Fruit fly (Drosophila melanogaster): Measurements from ENCODE around the gene Pxn.

Gene Pxn

dm6 chr3L:2571975-2572374, 57.9 kb downstream of the Pxn start:
- TF ChIP-seq Ets98B (GFP tag; IDR thresholded peaks at IDR 0.05): peak; percentile 83
- peak; percentile 40 for TF ChIP-seq CG12605 (GFP tag; IDR thresholded peaks at IDR 0.05)
- TF ChIP-seq EcR (GFP tag; optimal IDR thresholded peaks at IDR 0.05): no peak
- TF ChIP-seq CG15710 (tag; optimal IDR thresholded peaks at IDR 0.05): no peak
- TF ChIP-seq Pif1A (GFP tag; optimal IDR thresholded peaks at IDR 0.05): peak; percentile 57
- TF ChIP-seq fd96Ca (GFP tag; IDR thresholded peaks at IDR 0.05): peak; percentile 89
- no peak for TF ChIP-seq Snoo (tag; optimal IDR thresholded peaks at IDR 0.05)
- TF ChIP-seq CG32121 (GFP tag; IDR thresholded peaks at IDR 0.05): peak; percentile 86
- no peak for TF ChIP-seq CG34367 (tag; optimal IDR thresholded peaks at IDR 0.05)
- no peak for TF ChIP-seq gl (tag; optimal IDR thresholded peaks at IDR 0.05)
- peak; percentile 53 for TF ChIP-seq rn (GFP tag; IDR thresholded peaks at IDR 0.05)
- no peak for TF ChIP-seq D1 (tag; optimal IDR thresholded peaks at IDR 0.05)
- peak; percentile 32 for TF ChIP-seq CG14655 (GFP tag; optimal IDR thresholded peaks at IDR 0.05)
- no peak for TF ChIP-seq CG9948 (tag; optimal IDR thresholded peaks at IDR 0.05)
- no peak for TF ChIP-seq CG13204 (GFP tag; optimal IDR thresholded peaks at IDR 0.05)
- peak; percentile 83 for TF ChIP-seq CG4496 (GFP tag; IDR thresholded peaks at IDR 0.05)
- no peak for TF ChIP-seq CG8159 (tag; optimal IDR thresholded peaks at IDR 0.05)
- TF ChIP-seq Pif1B (GFP tag; optimal IDR thresholded peaks at IDR 0.05): peak; percentile 31
- no peak for TF ChIP-seq CG10348 (GFP tag; IDR thresholded peaks at IDR 0.05)
- TF ChIP-seq CG8301 (tag; optimal IDR thresholded peaks at IDR 0.05): peak; percentile 24
- TF ChIP-seq CG17806 (tag; optimal IDR thresholded peaks at IDR 0.05): no peak

- TF ChIP-seq Snoo (tag; optimal IDR thresholded peaks at IDR 0.05) (peak; percentile 75), gl (tag; optimal IDR thresholded peaks at IDR 0.05) (peak; percentile 22), CG9948 (tag; optimal IDR thresholded peaks at IDR 0.05) (peak; percentile 63), CG12605 (GFP tag; IDR thresholded peaks at IDR 0.05) (peak; percentile 80), CG34367 (tag; optimal IDR thresholded peaks at IDR 0.05) (peak; percentile 62), CG17806 (tag; optimal IDR thresholded peaks at IDR 0.05) (peak; percentile 68), D1 (tag; optimal IDR thresholded peaks at IDR 0.05) (no peak), CG8159 (tag; optimal IDR thresholded peaks at IDR 0.05) (peak; percentile 98), Ets98B (GFP tag; IDR thresholded peaks at IDR 0.05) (peak; percentile 81), fd96Ca (GFP tag; IDR thresholded peaks at IDR 0.05) (peak; percentile 71; the same call in 2 of the 3 replicates), CG10348 (GFP tag; IDR thresholded peaks at IDR 0.05) (no peak), CG13204 (GFP tag; optimal IDR thresholded peaks at IDR 0.05) (no peak), rn (GFP tag; IDR thresholded peaks at IDR 0.05) (no peak), CG32121 (GFP tag; IDR thresholded peaks at IDR 0.05) (peak; percentile 74; the same call in 1 of the 2 replicates), CG4496 (GFP tag; IDR thresholded peaks at IDR 0.05) (peak; percentile 90), CG14655 (GFP tag; optimal IDR thresholded peaks at IDR 0.05) (peak; percentile 71), Pif1B (GFP tag; optimal IDR thresholded peaks at IDR 0.05) (peak; percentile 93), CG8301 (tag; optimal IDR thresholded peaks at IDR 0.05) (peak; percentile 67), CG15710 (tag; optimal IDR thresholded peaks at IDR 0.05) (peak; percentile 72), EcR (GFP tag; optimal IDR thresholded peaks at IDR 0.05) (peak; percentile 55), Pif1A (GFP tag; optimal IDR thresholded peaks at IDR 0.05) (peak; percentile 89)
Measured at dm6 chr3L:2570269-2570723, 59.6 kb downstream of the Pxn start.

dm6 chr3L:2568274-2568673, 61.6 kb downstream of the Pxn start:
- peak; percentile 20 for TF ChIP-seq CG8159 (tag; optimal IDR thresholded peaks at IDR 0.05)
- TF ChIP-seq CG9948 (tag; optimal IDR thresholded peaks at IDR 0.05): no peak
- TF ChIP-seq Pif1B (GFP tag; optimal IDR thresholded peaks at IDR 0.05): peak; percentile 7
- no peak for TF ChIP-seq rn (GFP tag; IDR thresholded peaks at IDR 0.05)
- TF ChIP-seq CG34367 (tag; optimal IDR thresholded peaks at IDR 0.05): no peak
- TF ChIP-seq Pif1A (GFP tag; optimal IDR thresholded peaks at IDR 0.05): no peak
- no peak for TF ChIP-seq Ets98B (GFP tag; IDR thresholded peaks at IDR 0.05)
- TF ChIP-seq EcR (GFP tag; optimal IDR thresholded peaks at IDR 0.05): peak; percentile 98
- no peak for TF ChIP-seq CG8301 (tag; optimal IDR thresholded peaks at IDR 0.05)
- no peak for TF ChIP-seq CG10348 (GFP tag; IDR thresholded peaks at IDR 0.05)
- TF ChIP-seq CG12605 (GFP tag; IDR thresholded peaks at IDR 0.05): no peak
- TF ChIP-seq CG17806 (tag; optimal IDR thresholded peaks at IDR 0.05): no peak
- TF ChIP-seq CG32121 (GFP tag; IDR thresholded peaks at IDR 0.05): no peak
- TF ChIP-seq fd96Ca (GFP tag; IDR thresholded peaks at IDR 0.05): peak; percentile 42; the same call in 1 of the 3 replicates
- no peak for TF ChIP-seq D1 (tag; optimal IDR thresholded peaks at IDR 0.05)
- TF ChIP-seq CG13204 (GFP tag; optimal IDR thresholded peaks at IDR 0.05): peak; percentile 75
- no peak for TF ChIP-seq CG15710 (tag; optimal IDR thresholded peaks at IDR 0.05)
- peak; percentile 20 for TF ChIP-seq gl (tag; optimal IDR thresholded peaks at IDR 0.05)
- TF ChIP-seq CG4496 (GFP tag; IDR thresholded peaks at IDR 0.05): no peak
- no peak for TF ChIP-seq Snoo (tag; optimal IDR thresholded peaks at IDR 0.05)
- no peak for TF ChIP-seq CG14655 (GFP tag; optimal IDR thresholded peaks at IDR 0.05)

- TF ChIP-seq CG4496 (GFP tag; IDR thresholded peaks at IDR 0.05) (no peak), CG10348 (GFP tag; IDR thresholded peaks at IDR 0.05) (no peak), CG8159 (tag; optimal IDR thresholded peaks at IDR 0.05) (no peak), CG15710 (tag; optimal IDR thresholded peaks at IDR 0.05) (no peak), CG32121 (GFP tag; IDR thresholded peaks at IDR 0.05) (no peak), gl (tag; optimal IDR thresholded peaks at IDR 0.05) (peak; percentile 1), Pif1B (GFP tag; optimal IDR thresholded peaks at IDR 0.05) (no peak), CG14655 (GFP tag; optimal IDR thresholded peaks at IDR 0.05) (no peak), rn (GFP tag; IDR thresholded peaks at IDR 0.05) (no peak), CG13204 (GFP tag; optimal IDR thresholded peaks at IDR 0.05) (peak; percentile 44), D1 (tag; optimal IDR thresholded peaks at IDR 0.05) (no peak), EcR (GFP tag; optimal IDR thresholded peaks at IDR 0.05) (peak; percentile 97), CG9948 (tag; optimal IDR thresholded peaks at IDR 0.05) (no peak)
Measured at dm6 chr3L:2567050-2567609, 62.7 kb downstream of the Pxn start.

dm6 chr3L:2566029-2566428, 63.8 kb downstream of the Pxn start:
- TF ChIP-seq CG12605 (GFP tag; IDR thresholded peaks at IDR 0.05) (no peak), CG13204 (GFP tag; optimal IDR thresholded peaks at IDR 0.05) (peak; percentile 77), EcR (GFP tag; optimal IDR thresholded peaks at IDR 0.05) (peak; percentile 95)

Data from whole organism, pupa.